Fruit fly (Drosophila melanogaster) whole organism, embryonic: ENCODE measurements around the gene edin.
A peak's percentile ranks its signal among the peaks of the same experiment; 100 is the strongest.

Experiments used
- Abd-B ChIP-seq: fragments of 200-800 bp; sonication (Bioruptor generic); optimal IDR thresholded peaks from 2 replicates; lab custom pipeline; 2018; ENCODE audit warnings: missing biosample characterization, mild to moderate bottlenecking, missing genetic modification characterization, moderate library complexity
- Blimp-1 ChIP-seq: fragments of 200-800 bp; sonication (Bioruptor generic); optimal IDR thresholded peaks from 3 replicates; lab custom pipeline; 2018; ENCODE audit warnings: missing biosample characterization, missing genetic modification characterization, mild to moderate bottlenecking, moderate library complexity, missing genetic modification reagents
- CG11723 ChIP-seq: fragments of 200-800 bp; sonication (Bioruptor generic); optimal IDR thresholded peaks from 2 replicates; lab custom pipeline; 2017; ENCODE audit warnings: missing biosample characterization, mild to moderate bottlenecking, missing genetic modification characterization
- CG12219 ChIP-seq: fragments of 200-800 bp; sonication (Bioruptor generic); optimal IDR thresholded peaks from 3 replicates; lab custom pipeline; 2018; ENCODE audit warnings: missing biosample characterization, mild to moderate bottlenecking, missing genetic modification characterization
- CG12391 ChIP-seq: fragments of 200-800 bp; sonication (Bioruptor generic); optimal IDR thresholded peaks from 3 replicates; lab custom pipeline; 2018; ENCODE audit warnings: missing biosample characterization, mild to moderate bottlenecking, missing genetic modification characterization, moderate library complexity
- CG14014 ChIP-seq: fragments of 200-800 bp; sonication (Bioruptor generic); IDR thresholded peaks from 2 replicates; pipeline ENCODE4 v1.3.6; 2022; ENCODE audit warnings: missing biosample characterization, missing genetic modification characterization
- CG17328 ChIP-seq: fragments of 200-800 bp; sonication (Bioruptor generic); IDR thresholded peaks from 2 replicates; pipeline ENCODE4 v1.3.6; 2022; ENCODE audit warnings: missing biosample characterization, missing genetic modification characterization
- CG17612 ChIP-seq: fragments of 200-800 bp; sonication (Bioruptor generic); IDR thresholded peaks from 2 replicates; pipeline ENCODE4 v1.3.6; 2022; ENCODE audit warnings: missing biosample characterization, missing genetic modification characterization
- CG2120 ChIP-seq: fragments of 200-800 bp; sonication (Bioruptor generic); optimal IDR thresholded peaks from 3 replicates; lab custom pipeline; 2016; ENCODE audit warnings: missing biosample characterization, missing genetic modification characterization
- CG2889 ChIP-seq: fragments of 200-800 bp; sonication (Bioruptor generic); IDR thresholded peaks from 3 replicates; pipeline ENCODE4 v1.3.6; 2022; ENCODE audit warnings: missing biosample characterization, missing genetic modification characterization
- CG30020 ChIP-seq: fragments of 200-800 bp; optimal IDR thresholded peaks from 2 replicates; lab custom pipeline; 2019; ENCODE audit warnings: missing biosample characterization, mild to moderate bottlenecking, missing genetic modification characterization, moderate library complexity
- CG8359 ChIP-seq: fragments of 200-800 bp; sonication (Bioruptor generic); optimal IDR thresholded peaks from 2 replicates; lab custom pipeline; 2017; ENCODE audit warnings: missing biosample characterization, mild to moderate bottlenecking, missing genetic modification characterization, borderline replicate concordance
- CG8765 ChIP-seq: fragments of 200-800 bp; sonication (Bioruptor generic); IDR thresholded peaks from 2 replicates; pipeline ENCODE4 v1.3.6; 2022; ENCODE audit warnings: missing biosample characterization, missing genetic modification characterization
- CG9797 ChIP-seq: fragments of 200-800 bp; sonication (Bioruptor generic); optimal IDR thresholded peaks from 3 replicates; lab custom pipeline; 2018; ENCODE audit warnings: missing biosample characterization, mild to moderate bottlenecking, missing genetic modification characterization
- CG9932 ChIP-seq: fragments of 200-800 bp; sonication (Bioruptor generic); IDR thresholded peaks from 2 replicates; pipeline ENCODE4 v1.3.6; 2022; ENCODE audit warnings: missing biosample characterization, missing genetic modification characterization
- Chrac-16 ChIP-seq: fragments of 200-800 bp; sonication (Bioruptor generic); optimal IDR thresholded peaks from 3 replicates; lab custom pipeline; 2016; ENCODE audit warnings: missing biosample characterization, missing genetic modification characterization
- CrebB ChIP-seq: fragments of 200-800 bp; sonication (Bioruptor generic); optimal IDR thresholded peaks from 3 replicates; lab custom pipeline; 2018; ENCODE audit warnings: missing biosample characterization, mild to moderate bottlenecking, missing genetic modification characterization
- Drgx ChIP-seq: fragments of 200-800 bp; sonication (Bioruptor generic); IDR thresholded peaks from 2 replicates; pipeline ENCODE4 v1.3.6; 2022; ENCODE audit warnings: missing biosample characterization, missing genetic modification characterization
- Hr3 ChIP-seq: fragments of 200-800 bp; sonication (Bioruptor generic); optimal IDR thresholded peaks from 3 replicates; lab custom pipeline; 2016; ENCODE audit warnings: missing biosample characterization, missing genetic modification characterization
- Hsf ChIP-seq: fragments of 200-800 bp; sonication (Bioruptor generic); optimal IDR thresholded peaks from 3 replicates; lab custom pipeline; 2016; ENCODE audit warnings: missing biosample characterization, missing genetic modification characterization
- Jarid2 ChIP-seq: fragments of 200-800 bp; sonication (Bioruptor generic); optimal IDR thresholded peaks from 3 replicates; lab custom pipeline; 2017; ENCODE audit warnings: mild to moderate bottlenecking, missing biosample characterization, missing genetic modification reagents, missing genetic modification characterization
- Six4 ChIP-seq: fragments of 200-800 bp; sonication (Bioruptor generic); optimal IDR thresholded peaks from 2 replicates; lab custom pipeline; 2016; ENCODE audit warnings: missing biosample characterization, missing genetic modification characterization
- Sox102F ChIP-seq: fragments of 200-800 bp; sonication (Bioruptor generic); optimal IDR thresholded peaks from 2 replicates; lab custom pipeline; 2018; ENCODE audit warnings: missing biosample characterization, mild to moderate bottlenecking, missing genetic modification characterization, moderate library complexity
- TFAM ChIP-seq: fragments of 200-800 bp; sonication (Bioruptor generic); optimal IDR thresholded peaks from 2 replicates; lab custom pipeline; 2017; ENCODE audit warnings: missing biosample characterization, missing genetic modification characterization, inconsistent platforms
- Xrp1 ChIP-seq: fragments of 200-800 bp; sonication (Bioruptor generic); IDR thresholded peaks from 2 replicates; pipeline ENCODE4 v1.3.6; 2022; ENCODE audit warnings: missing biosample characterization, missing genetic modification characterization
- aop ChIP-seq: fragments of 200-800 bp; sonication (Bioruptor generic); IDR thresholded peaks from 2 replicates; pipeline ENCODE4 v1.3.6; 2022; ENCODE audit warnings: missing biosample characterization, missing genetic modification characterization
- ash1 ChIP-seq: fragments of 200-800 bp; sonication (Bioruptor generic); optimal IDR thresholded peaks from 2 replicates; lab custom pipeline; 2018; ENCODE audit warnings: missing biosample characterization, mild to moderate bottlenecking, missing genetic modification characterization
- az2 ChIP-seq: fragments of 200-800 bp; sonication (Bioruptor generic); optimal IDR thresholded peaks from 3 replicates; lab custom pipeline; 2016; ENCODE audit warnings: missing biosample characterization, missing genetic modification characterization
- bsh ChIP-seq, 2 experiments: fragments of 200-800 bp; sonication (Bioruptor generic); optimal IDR thresholded peaks; 2 replicates each; lab custom pipeline; 2017 to 2018; ENCODE audit warnings: mild to moderate bottlenecking in 2 of 2, missing biosample characterization in 2 of 2, missing genetic modification characterization in 2 of 2, moderate library complexity in 1 of 2
- chinmo ChIP-seq: fragments of 200-800 bp; sonication (Bioruptor generic); IDR thresholded peaks from 4 replicates; pipeline ENCODE4 v1.3.6; 2022; ENCODE audit warnings: missing biosample characterization, missing genetic modification characterization; ENCODE audit not compliant: partially characterized antibody
- corto ChIP-seq: fragments of 200-800 bp; sonication (Bioruptor generic); optimal IDR thresholded peaks from 2 replicates; lab custom pipeline; 2016; ENCODE audit warnings: missing biosample characterization, mild to moderate bottlenecking, missing genetic modification characterization, moderate library complexity
- dati ChIP-seq: fragments of 200-800 bp; sonication (Bioruptor generic); IDR thresholded peaks from 2 replicates; pipeline ENCODE4 v1.3.6; 2022; ENCODE audit warnings: missing biosample characterization, missing genetic modification characterization
- en ChIP-seq: fragments of 200-800 bp; sonication (Bioruptor generic); optimal IDR thresholded peaks from 2 replicates; lab custom pipeline; 2016; ENCODE audit warnings: missing biosample characterization, missing genetic modification characterization
- eyg ChIP-seq: fragments of 200-800 bp; sonication (Bioruptor generic); optimal IDR thresholded peaks from 3 replicates; lab custom pipeline; 2016; ENCODE audit warnings: missing biosample characterization, missing genetic modification characterization
- grau ChIP-seq: fragments of 200-800 bp; optimal IDR thresholded peaks from 3 replicates; lab custom pipeline; 2019; ENCODE audit warnings: missing biosample characterization, mild to moderate bottlenecking, missing genetic modification characterization, moderate library complexity
- insv ChIP-seq, 2 experiments: fragments of 200-800 bp; sonication (Bioruptor generic); optimal IDR thresholded peaks; 3 replicates each; lab custom pipeline; 2016 to 2018; ENCODE audit warnings: missing biosample characterization in 2 of 2, missing genetic modification characterization in 2 of 2
- lbe ChIP-seq: fragments of 200-800 bp; sonication (Bioruptor generic); optimal IDR thresholded peaks from 2 replicates; lab custom pipeline; 2016; ENCODE audit warnings: missing biosample characterization, mild to moderate bottlenecking, missing genetic modification characterization
- oc ChIP-seq: fragments of 200-800 bp; sonication (Bioruptor generic); optimal IDR thresholded peaks from 2 replicates; lab custom pipeline; 2018; ENCODE audit warnings: missing biosample characterization, mild to moderate bottlenecking, missing genetic modification characterization, moderate library complexity
- row ChIP-seq: fragments of 200-800 bp; sonication (Bioruptor generic); IDR thresholded peaks from 3 replicates; pipeline ENCODE4 v1.3.6; 2022; ENCODE audit warnings: missing biosample characterization, missing genetic modification characterization
- sens ChIP-seq: fragments of 200-800 bp; sonication (Bioruptor generic); peaks from one replicate; lab custom pipeline; 2016; ENCODE audit warnings: missing biosample characterization, missing genetic modification characterization
- slbo ChIP-seq: fragments of 200-800 bp; sonication (Bioruptor generic); IDR thresholded peaks from 2 replicates; pipeline ENCODE4 v1.3.6; 2022; ENCODE audit warnings: missing biosample characterization, missing genetic modification characterization
- slp2 ChIP-seq: fragments of 200-800 bp; sonication (Bioruptor generic); optimal IDR thresholded peaks from 2 replicates; lab custom pipeline; 2016; ENCODE audit warnings: missing biosample characterization, missing genetic modification characterization
- tin ChIP-seq: fragments of 200-800 bp; sonication (Bioruptor generic); optimal IDR thresholded peaks from 3 replicates; lab custom pipeline; 2016; ENCODE audit warnings: missing biosample characterization, missing genetic modification characterization
- tio ChIP-seq: fragments of 200-800 bp; sonication (Bioruptor generic); optimal IDR thresholded peaks from 2 replicates; lab custom pipeline; 2017; ENCODE audit warnings: missing biosample characterization, missing genetic modification characterization, inconsistent platforms
- zfh1 ChIP-seq: fragments of 200-800 bp; sonication (Bioruptor generic); IDR thresholded peaks from 3 replicates; pipeline ENCODE4 v1.3.6; 2022; ENCODE audit warnings: missing biosample characterization, missing genetic modification characterization

The edin gene

DNA sequence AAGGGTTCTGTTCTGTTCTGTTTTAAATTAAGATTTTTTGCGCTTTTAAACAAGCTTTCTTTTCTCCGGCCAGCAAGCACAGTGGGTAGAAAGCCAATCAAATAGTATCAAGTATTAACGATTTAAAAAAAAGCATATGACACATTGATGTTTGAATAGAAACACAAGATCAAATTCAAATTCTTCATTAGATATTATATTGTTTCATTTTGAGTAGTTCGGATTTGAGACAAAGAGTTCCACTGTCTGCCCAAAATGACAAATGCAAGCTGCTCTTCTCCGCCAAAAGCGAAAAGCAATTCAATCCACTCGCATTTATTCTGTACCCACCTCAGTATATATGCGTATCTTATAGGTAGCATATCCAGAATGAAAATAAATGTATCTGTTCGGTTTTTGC is 7.6 kb downstream of the edin start:
- TF ChIP-seq TFAM: no peak
- TF ChIP-seq zfh1 (GFP tag; lab: Robert Waterston, UW): 0 out of 3 replicates have a peak, but pooled peaks have one; percentile 41
- TF ChIP-seq Sox102F (GFP tag; lab: Kevin White, UChicago): peak; percentile 3
- no peak for TF ChIP-seq Jarid2 (GFP tag; lab: Kevin White, UChicago)
- no peak for TF ChIP-seq oc (tag; lab: Kevin White, UChicago)
- TF ChIP-seq CG14014 (GFP tag; lab: Robert Waterston, UW): no peak
- peak; percentile 53 for TF ChIP-seq corto
- TF ChIP-seq slbo (GFP tag; lab: Robert Waterston, UW): peak; percentile 21; the same call in 1 of the 2 replicates
- peak; percentile 77 for TF ChIP-seq lbe (GFP tag; lab: Kevin White, UChicago)
- TF ChIP-seq sens (GFP tag; lab: Kevin White, UChicago): peak; percentile 79
- TF ChIP-seq CG9797 (GFP tag; lab: Kevin White, UChicago): no peak
- peak; percentile 60 for TF ChIP-seq Drgx

dm6 chr3L:17504538-17504937 is 9.9 kb downstream of the edin start:
- TF ChIP-seq Six4 (GFP tag; lab: Kevin White, UChicago): no peak
- TF ChIP-seq bsh (GFP tag; optimal IDR thresholded peaks at IDR 0.05; lab: Kevin White, UChicago): peak in 1 of 2 experiments; percentile 44
- TF ChIP-seq tin: no peak
- peak; percentile 41; the same call in 1 of the 2 replicates for TF ChIP-seq Drgx

dm6 chr3L:17506005-17506760 is 11.5 kb downstream of the edin start:
- TF ChIP-seq Drgx (0 out of 2 replicates have a peak, but pooled peaks have one; percentile 14), row (peak; percentile 21; the same call in 1 of the 3 replicates), CG17328 (GFP tag; lab: Robert Waterston, UW) (0 out of 2 replicates have a peak, but pooled peaks have one; percentile 23), CG9932 (GFP tag; lab: Robert Waterston, UW) (0 out of 2 replicates have a peak, but pooled peaks have one; percentile 5), chinmo (GFP tag; lab: Robert Waterston, UW) (0 out of 4 replicates have a peak, but pooled peaks have one; percentile 21), CG11723 (GFP tag; lab: Kevin White, UChicago) (no peak), CG2889 (GFP tag; lab: Robert Waterston, UW) (no peak), CG12391 (tag; lab: Kevin White, UChicago) (peak; percentile 23), Abd-B (GFP tag; lab: Kevin White, UChicago) (no peak), Sox102F (GFP tag; lab: Kevin White, UChicago) (peak; percentile 33), Chrac-16 (GFP tag; lab: Kevin White, UChicago) (no peak), az2 (peak; percentile 5), corto (peak; percentile 42), dati (GFP tag; lab: Robert Waterston, UW) (no peak), CG8359 (no peak), Xrp1 (GFP tag; lab: Robert Waterston, UW) (peak; percentile 17; the same call in 1 of the 2 replicates), CG12219 (no peak), CG8765 (GFP tag; lab: Robert Waterston, UW) (no peak), Blimp-1 (GFP tag; lab: Kevin White, UChicago) (peak; percentile 12), insv (GFP tag; optimal IDR thresholded peaks at IDR 0.05; lab: Kevin White, UChicago) (peak in 1 of 2 experiments; percentile 15), slbo (GFP tag; lab: Robert Waterston, UW) (peak; percentile 25; the same call in 1 of the 2 replicates), CG30020 (tag; lab: Kevin White, UChicago) (no peak), slp2 (GFP tag; lab: Kevin White, UChicago) (no peak), eyg (GFP tag; lab: Kevin White, UChicago) (no peak), CG2120 (peak; percentile 34), grau (peak; percentile 14), ash1 (GFP tag; lab: Kevin White, UChicago) (no peak), Hr3 (peak; percentile 2), lbe (GFP tag; lab: Kevin White, UChicago) (peak; percentile 21), aop (GFP tag; lab: Robert Waterston, UW) (no peak), en (GFP tag; lab: Kevin White, UChicago) (no peak), tio (GFP tag; lab: Kevin White, UChicago) (peak; percentile 23), CG17612 (GFP tag; lab: Robert Waterston, UW) (no peak), Hsf (GFP tag; lab: Kevin White, UChicago) (peak; percentile 11), CrebB (tag; lab: Kevin White, UChicago) (no peak)
